Worm (Caenorhabditis elegans): Measurements from ENCODE around the gene Y75B8A.31.
A peak's percentile ranks its signal among the peaks of the same experiment; 100 is the strongest.

Y75B8A.31 gene

DNA sequence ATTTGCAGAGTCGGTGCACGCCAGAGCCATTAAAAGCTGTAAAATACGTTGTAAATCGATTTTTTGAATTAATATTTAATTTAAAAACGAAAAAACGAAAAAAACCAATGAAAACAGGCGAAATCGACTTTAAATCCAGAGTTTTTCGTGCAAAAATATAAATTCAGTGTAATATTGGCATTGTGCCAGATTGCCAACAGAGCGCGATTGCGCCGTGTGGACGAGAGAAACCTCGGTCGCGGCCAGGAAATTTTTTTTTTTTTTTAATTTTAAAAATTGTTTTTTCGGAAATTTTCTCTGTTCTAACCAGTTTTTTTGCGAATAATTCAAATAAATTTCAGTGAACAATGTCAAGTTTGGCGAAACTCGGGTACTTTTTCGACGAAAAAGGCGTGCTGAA lies at the start of gene Y75B8A.31, which contains the start of gene pph-4.1:
Y75B8A.31 (plus strand) TSS at position 342 of the 400 bp plus-strand sequence.
pph-4.1 (minus strand) TSS at position 36 of the 400 bp plus-strand sequence.
- TF ChIP-seq M03D4.4 (tag; optimal IDR thresholded peaks at IDR 0.05): no peak
- TF ChIP-seq blmp-1 (tag; optimal IDR thresholded peaks at IDR 0.05): no peak
- TF ChIP-seq mab-5 (tag; optimal IDR thresholded peaks at IDR 0.05): no peak
- peak; percentile 33 for TF ChIP-seq ceh-39 (tag; optimal IDR thresholded peaks at IDR 0.05)
- TF ChIP-seq sem-2 (GFP tag; optimal IDR thresholded peaks at IDR 0.05): no peak
- TF ChIP-seq ces-1 (GFP tag; optimal IDR thresholded peaks at IDR 0.05): peak; percentile 61
- TF ChIP-seq tbx-8 (GFP tag; optimal IDR thresholded peaks at IDR 0.05): no peak
- no peak for TF ChIP-seq ham-2 (GFP tag; optimal IDR thresholded peaks at IDR 0.05)
- TF ChIP-seq elt-3 (tag; optimal IDR thresholded peaks at IDR 0.05): no peak
- no peak for TF ChIP-seq unc-39 (tag; optimal IDR thresholded peaks at IDR 0.05)
- peak; percentile 62 for TF ChIP-seq lin-13 (tag; optimal IDR thresholded peaks at IDR 0.05)
- TF ChIP-seq drap-1 (GFP tag; optimal IDR thresholded peaks at IDR 0.05): no peak
- no peak for TF ChIP-seq lin-32 (GFP tag; optimal IDR thresholded peaks at IDR 0.05)
- TF ChIP-seq ceh-83 (GFP tag; optimal IDR thresholded peaks at IDR 0.05): no peak
- peak; percentile 14 for TF ChIP-seq hlh-1 (tag; optimal IDR thresholded peaks at IDR 0.05)
- TF ChIP-seq cnd-1 (tag; optimal IDR thresholded peaks at IDR 0.05): no peak
- TF ChIP-seq nhr-237 (tag; optimal IDR thresholded peaks at IDR 0.05): peak; percentile 40
- peak; percentile 1 for TF ChIP-seq unc-120 (tag; optimal IDR thresholded peaks at IDR 0.05; ENCODE audit: poor library complexity, severe bottlenecking)
- TF ChIP-seq elt-1 (tag; optimal IDR thresholded peaks at IDR 0.05; ENCODE audit: borderline replicate concordance, insufficient read depth): no peak
- no peak for TF ChIP-seq unc-62 (GFP tag; optimal IDR thresholded peaks at IDR 0.05)
- TF ChIP-seq nhr-12 (tag; optimal IDR thresholded peaks at IDR 0.05): no peak
- peak; percentile 72 for TF ChIP-seq pha-4 (tag; optimal IDR thresholded peaks at IDR 0.05)
- peak; percentile 9 for TF ChIP-seq mls-2 (tag; optimal IDR thresholded peaks at IDR 0.05)
- no peak for TF ChIP-seq ceh-43 (GFP tag; optimal IDR thresholded peaks at IDR 0.05)
- TF ChIP-seq zip-8 (tag; optimal IDR thresholded peaks at IDR 0.05): no peak
- no peak for TF ChIP-seq ztf-11 (tag; optimal IDR thresholded peaks at IDR 0.05)
- no peak for TF ChIP-seq flh-1 (GFP tag; optimal IDR thresholded peaks at IDR 0.05)
- TF ChIP-seq mep-1 (tag; optimal IDR thresholded peaks at IDR 0.05): peak; percentile 82
- TF ChIP-seq bed-3 (GFP tag; optimal IDR thresholded peaks at IDR 0.05): no peak
- no peak for TF ChIP-seq nhr-2 (tag; optimal IDR thresholded peaks at IDR 0.05)
- TF ChIP-seq nhr-76 (tag; optimal IDR thresholded peaks at IDR 0.05): no peak
- peak; percentile 75 for TF ChIP-seq sptf-1 (tag; optimal IDR thresholded peaks at IDR 0.05)
- peak; percentile 74 for TF ChIP-seq lsy-2 (tag; optimal IDR thresholded peaks at IDR 0.05)
- TF ChIP-seq snpc-4 (tag; optimal IDR thresholded peaks at IDR 0.05): no peak
- TF ChIP-seq nhr-28 (tag; optimal IDR thresholded peaks at IDR 0.05): no peak

DNA sequence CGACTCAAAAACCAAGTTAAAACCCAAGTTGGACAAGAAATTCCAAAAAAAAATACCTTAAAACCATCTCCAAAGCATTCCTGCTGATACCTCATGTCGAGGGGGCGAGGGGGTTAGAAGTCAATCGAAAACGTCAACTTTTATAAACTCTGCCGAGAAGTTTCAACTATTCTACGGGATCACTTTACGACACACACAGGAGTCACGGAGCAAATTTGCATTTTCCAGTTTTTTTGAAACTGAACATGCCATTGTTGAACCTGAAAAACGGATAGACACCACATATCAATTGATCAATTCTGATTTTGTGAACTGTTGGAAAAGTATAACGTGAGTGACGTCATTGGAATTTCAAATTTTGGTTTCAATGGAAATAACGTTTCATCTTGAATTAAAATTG lies 48.4 kb upstream of the Y75B8A.31 start, which contains the start of gene mrp-8:
mrp-8 (minus strand) TSS at position 101 of the 400 bp plus-strand sequence.
- TF ChIP-seq zip-8 (tag; optimal IDR thresholded peaks at IDR 0.05): peak; percentile 12
- no peak for TF ChIP-seq lsy-2 (tag; optimal IDR thresholded peaks at IDR 0.05)

DNA sequence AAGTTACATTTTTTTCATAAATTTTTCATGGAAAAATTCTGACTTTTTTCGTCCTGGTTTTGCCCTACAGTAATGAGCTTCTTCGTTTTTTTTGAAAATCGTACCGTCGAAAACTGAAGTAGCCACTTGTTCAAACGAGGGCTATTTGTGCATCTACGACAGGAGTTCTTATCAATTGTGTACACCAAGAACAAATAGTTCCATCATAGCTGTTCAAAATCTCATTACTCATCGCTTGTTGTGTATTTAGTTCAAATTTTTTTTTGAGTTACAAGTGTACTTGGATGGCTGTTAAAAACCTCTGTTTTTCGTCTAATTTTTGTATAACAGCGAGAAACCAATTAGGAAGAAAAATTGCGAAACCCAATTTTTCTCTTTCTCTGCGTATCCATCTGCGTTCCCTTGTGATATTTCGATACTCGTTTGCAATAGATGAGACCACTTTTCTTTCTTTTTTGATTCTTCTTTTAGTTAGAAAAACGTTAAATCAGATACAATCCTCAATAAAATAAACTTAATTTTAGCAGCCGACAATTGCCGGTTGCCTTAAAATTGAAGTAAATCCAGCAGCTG lies 46.6 kb upstream of the Y75B8A.31 start:
- no peak for TF ChIP-seq zip-8 (tag; optimal IDR thresholded peaks at IDR 0.05)
- TF ChIP-seq ces-1 (GFP tag; optimal IDR thresholded peaks at IDR 0.05): no peak
- TF ChIP-seq elt-3 (tag; optimal IDR thresholded peaks at IDR 0.05): no peak
- no peak for TF ChIP-seq M03D4.4 (tag; optimal IDR thresholded peaks at IDR 0.05)
- no peak for TF ChIP-seq sem-2 (GFP tag; optimal IDR thresholded peaks at IDR 0.05)

DNA sequence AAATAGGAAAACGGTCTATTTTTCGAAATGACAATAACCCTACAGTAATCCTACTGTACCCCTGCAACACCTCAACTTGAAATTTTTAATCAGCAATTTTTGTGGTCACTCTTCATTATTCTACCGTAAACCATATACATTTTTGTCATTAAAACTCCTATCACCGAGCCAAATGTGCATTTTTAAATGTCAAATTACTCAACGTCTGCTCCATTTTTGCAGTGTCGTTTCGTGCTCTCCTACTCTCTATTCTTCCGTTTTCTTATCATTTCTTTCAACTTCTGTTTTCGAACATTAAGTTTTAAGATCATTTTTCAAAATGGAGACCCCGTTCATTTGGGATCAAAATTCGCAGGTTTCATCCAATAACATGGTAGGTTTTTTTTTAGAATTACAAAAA lies 44.0 kb upstream of the Y75B8A.31 start, which contains the start of gene pqn-92:
pqn-92 (plus strand) TSS at position 307 of the 400 bp plus-strand sequence.
- TF ChIP-seq mab-5 (tag; optimal IDR thresholded peaks at IDR 0.05) (no peak), nhr-2 (tag; optimal IDR thresholded peaks at IDR 0.05) (no peak), elt-1 (tag; optimal IDR thresholded peaks at IDR 0.05; ENCODE audit: borderline replicate concordance, insufficient read depth) (no peak), ceh-83 (GFP tag; optimal IDR thresholded peaks at IDR 0.05) (no peak), hlh-1 (tag; optimal IDR thresholded peaks at IDR 0.05) (no peak), tbx-8 (GFP tag; optimal IDR thresholded peaks at IDR 0.05) (no peak), ceh-39 (tag; optimal IDR thresholded peaks at IDR 0.05) (no peak), nhr-28 (tag; optimal IDR thresholded peaks at IDR 0.05) (no peak), cnd-1 (tag; optimal IDR thresholded peaks at IDR 0.05) (no peak), ham-2 (GFP tag; optimal IDR thresholded peaks at IDR 0.05) (no peak), nhr-76 (tag; optimal IDR thresholded peaks at IDR 0.05) (no peak), lin-32 (GFP tag; optimal IDR thresholded peaks at IDR 0.05) (no peak), snpc-4 (tag; optimal IDR thresholded peaks at IDR 0.05) (no peak), ces-1 (GFP tag; optimal IDR thresholded peaks at IDR 0.05) (no peak), pha-4 (tag; optimal IDR thresholded peaks at IDR 0.05) (no peak), M03D4.4 (tag; optimal IDR thresholded peaks at IDR 0.05) (no peak), drap-1 (GFP tag; optimal IDR thresholded peaks at IDR 0.05) (no peak)
